Fruit fly (Drosophila melanogaster): ENCODE results near the gene CG11076.
A peak's percentile ranks its signal among the peaks of the same experiment; 100 is the strongest.

CG11076 gene

dm6 chr4:982791-983407 is 48.7 kb downstream of the CG11076 start (continued):
- TF ChIP-seq achi (GFP tag; optimal IDR thresholded peaks at IDR 0.05) (no peak), esn (GFP tag; optimal IDR thresholded peaks at IDR 0.05) (peak; percentile 48), CG10631 (GFP tag; optimal IDR thresholded peaks at IDR 0.05) (peak; percentile 52), CG3032 (tag; optimal IDR thresholded peaks at IDR 0.05) (peak; percentile 19), Eip75B (GFP tag; optimal IDR thresholded peaks at IDR 0.05) (peak; percentile 32), Sox15 (GFP tag; optimal IDR thresholded peaks at IDR 0.05) (no peak), Met (GFP tag; optimal IDR thresholded peaks at IDR 0.05) (peak; percentile 43), Blimp-1 (GFP tag; optimal IDR thresholded peaks at IDR 0.05) (no peak), CG3919 (GFP tag; optimal IDR thresholded peaks at IDR 0.05) (no peak), ss (GFP tag; optimal IDR thresholded peaks at IDR 0.05) (no peak), CG16779 (tag; optimal IDR thresholded peaks at IDR 0.05) (no peak), spab (GFP tag; optimal IDR thresholded peaks at IDR 0.05) (no peak)

- no peak for TF ChIP-seq Eip75B (GFP tag; optimal IDR thresholded peaks at IDR 0.05)
- TF ChIP-seq CG31627 (GFP tag; optimal IDR thresholded peaks at IDR 0.05): no peak
- no peak for TF ChIP-seq CG7368 (GFP tag; optimal IDR thresholded peaks at IDR 0.05)
- TF ChIP-seq net (GFP tag; optimal IDR thresholded peaks at IDR 0.05): no peak
- TF ChIP-seq acj6 (GFP tag; optimal IDR thresholded peaks at IDR 0.05): no peak
- no peak for TF ChIP-seq CG11902 (GFP tag; optimal IDR thresholded peaks at IDR 0.05)
- no peak for TF ChIP-seq eg (GFP tag; IDR thresholded peaks at IDR 0.05)
- TF ChIP-seq Lpt (GFP tag; optimal IDR thresholded peaks at IDR 0.05): no peak
- no peak for TF ChIP-seq Ets21C (GFP tag; optimal IDR thresholded peaks at IDR 0.05)
- TF ChIP-seq Eip93F (GFP tag; optimal IDR thresholded peaks at IDR 0.05): no peak
Observed at dm6 chr4:981157-981556, 50.4 kb downstream of the CG11076 start.

- no peak for TF ChIP-seq Ets96B (tag; optimal IDR thresholded peaks at IDR 0.05)
- peak; percentile 23 for TF ChIP-seq Eip78C (GFP tag)
Observed at dm6 chr4:980475-980856, 51.1 kb downstream of the CG11076 start.

Measured in whole organism, prepupa.